Worm (Caenorhabditis elegans): ENCODE measurements around the gene srr-2.

Gene srr-2

DNA sequence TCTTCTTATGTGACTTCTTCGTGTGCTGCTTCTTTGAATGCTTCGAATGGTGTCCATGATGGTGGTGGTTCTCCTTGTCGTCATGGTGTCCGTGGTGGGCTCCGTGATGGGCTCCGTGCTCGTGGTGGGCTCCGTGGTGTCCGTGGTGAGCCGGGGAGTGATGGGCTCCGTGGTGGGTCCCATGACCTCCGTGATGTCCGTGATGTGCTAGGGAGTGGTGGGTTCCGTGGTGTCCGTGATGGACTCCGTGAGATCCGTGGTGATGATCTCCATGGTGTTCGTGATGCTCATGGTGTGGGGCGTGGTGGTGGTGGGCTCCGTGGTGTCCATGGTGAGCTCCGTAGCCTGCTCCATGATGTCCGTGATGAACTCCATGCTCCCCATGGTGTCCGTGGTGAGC is 15.8 kb downstream of the srr-2 start:
- no peak for TF ChIP-seq ama-1 (optimal IDR thresholded peaks at IDR 0.05)
- TF ChIP-seq snpc-4 (tag; optimal IDR thresholded peaks at IDR 0.05): no peak
- no peak for TF ChIP-seq nhr-21 (tag; optimal IDR thresholded peaks at IDR 0.05)
- no peak for TF ChIP-seq ceh-82 (tag; optimal IDR thresholded peaks at IDR 0.05)
- no peak for TF ChIP-seq nhr-25 (tag; optimal IDR thresholded peaks at IDR 0.05)

ce11 chrV:19189963-19190597 is 26.9 kb downstream of the srr-2 start, which contains the start of the genes Y39B6A.3 and pph-5:
Gene Y39B6A.3 (minus strand): TSS chrV:19190013.
Gene pph-5 (plus strand): TSS chrV:19190547.
- TF ChIP-seq C34F6.9 (tag; optimal IDR thresholded peaks at IDR 0.05) (peak; percentile 62), R02D3.7 (tag; optimal IDR thresholded peaks at IDR 0.05) (peak; percentile 95), sem-4 (tag; optimal IDR thresholded peaks at IDR 0.05) (no peak), F13H6.1 (tag; optimal IDR thresholded peaks at IDR 0.05) (no peak), crh-2 (tag; optimal IDR thresholded peaks at IDR 0.05) (peak; percentile 44), lsy-2 (tag; optimal IDR thresholded peaks at IDR 0.05) (peak; percentile 34 to 70), nhr-23 (tag; optimal IDR thresholded peaks at IDR 0.05) (no peak), snpc-4 (tag; optimal IDR thresholded peaks at IDR 0.05) (no peak), lin-13 (GFP tag; optimal IDR thresholded peaks at IDR 0.05) (peak; percentile 71), gmeb-1 (tag; optimal IDR thresholded peaks at IDR 0.05) (peak; percentile 39), unc-62 (GFP tag; optimal IDR thresholded peaks at IDR 0.05) (no peak), unc-55 (GFP tag; optimal IDR thresholded peaks at IDR 0.05) (peak; percentile 32), nhr-25 (tag; optimal IDR thresholded peaks at IDR 0.05) (no peak), blmp-1 (tag; optimal IDR thresholded peaks at IDR 0.05; ENCODE audit: insufficient read depth) (no peak), nhr-129 (tag; optimal IDR thresholded peaks at IDR 0.05) (peak; percentile 31)

ce11 chrV:19181684-19182083 is 35.3 kb downstream of the srr-2 start:
- no peak for TF ChIP-seq ZK546.5 (tag; optimal IDR thresholded peaks at IDR 0.05)

DNA sequence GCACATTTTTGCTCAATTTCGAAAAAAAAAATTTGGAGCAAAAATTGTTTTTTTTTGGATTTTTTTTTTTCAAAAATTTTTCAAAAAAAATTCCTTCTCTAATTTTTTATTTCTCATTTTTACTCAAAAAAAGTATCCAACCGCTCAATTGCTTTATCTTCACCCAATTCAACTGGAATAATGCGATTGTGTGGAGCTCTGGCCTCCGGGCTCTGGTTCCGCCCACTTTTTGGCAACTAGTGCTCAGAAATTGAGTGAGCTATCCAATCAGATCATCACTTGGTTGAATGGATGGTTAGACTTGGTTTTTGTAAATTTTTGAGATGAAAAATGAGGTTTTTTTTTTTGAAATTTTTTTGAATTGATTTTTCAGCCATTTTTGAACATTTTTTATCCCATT is 38.1 kb downstream of the srr-2 start:
- TF ChIP-seq nhr-10 (tag; optimal IDR thresholded peaks at IDR 0.05) (no peak), nhr-6 (tag; optimal IDR thresholded peaks at IDR 0.05) (no peak), sem-4 (tag; optimal IDR thresholded peaks at IDR 0.05) (no peak), skn-1 (tag; optimal IDR thresholded peaks at IDR 0.05) (no peak), unc-55 (GFP tag; optimal IDR thresholded peaks at IDR 0.05) (no peak), nhr-237 (tag; optimal IDR thresholded peaks at IDR 0.05) (no peak), lin-13 (GFP tag; optimal IDR thresholded peaks at IDR 0.05) (no peak), ztf-11 (tag; optimal IDR thresholded peaks at IDR 0.05) (no peak), elt-1 (tag; optimal IDR thresholded peaks at IDR 0.05) (no peak), crh-2 (tag; optimal IDR thresholded peaks at IDR 0.05) (no peak), aly-2 (tag; optimal IDR thresholded peaks at IDR 0.05) (no peak), ZK546.5 (tag; optimal IDR thresholded peaks at IDR 0.05) (no peak), nhr-77 (tag; optimal IDR thresholded peaks at IDR 0.05) (no peak), nhr-12 (tag; optimal IDR thresholded peaks at IDR 0.05) (no peak), lin-11 (tag; optimal IDR thresholded peaks at IDR 0.05) (no peak)

ce11 chrV:19177804-19178203 is 39.2 kb downstream of the srr-2 start:
- no peak for TF ChIP-seq ama-1 (optimal IDR thresholded peaks at IDR 0.05)
- TF ChIP-seq mab-5 (tag; optimal IDR thresholded peaks at IDR 0.05): no peak
- no peak for TF ChIP-seq ceh-16 (tag; optimal IDR thresholded peaks at IDR 0.05)
- TF ChIP-seq nhr-237 (tag; optimal IDR thresholded peaks at IDR 0.05): no peak
- TF ChIP-seq mdl-1 (tag; optimal IDR thresholded peaks at IDR 0.05): no peak
- no peak for TF ChIP-seq nhr-12 (tag; optimal IDR thresholded peaks at IDR 0.05)
- TF ChIP-seq sma-9 (GFP tag; optimal IDR thresholded peaks at IDR 0.05): no peak
- no peak for TF ChIP-seq sma-9 (tag; optimal IDR thresholded peaks at IDR 0.05)
- TF ChIP-seq ZK546.5 (tag; optimal IDR thresholded peaks at IDR 0.05): no peak
- TF ChIP-seq nhr-11 (tag; optimal IDR thresholded peaks at IDR 0.05): no peak
- TF ChIP-seq nhr-6 (tag; optimal IDR thresholded peaks at IDR 0.05): no peak
